Worm (Caenorhabditis elegans) whole organism, L3 larva: ENCODE results near the gene scd-2.

ENCODE experiments used
- R02D3.7 ChIP-seq: fragments of 150-350 bp; optimal IDR thresholded peaks from 2 replicates; lab custom pipeline; 2014; ENCODE audit warnings: missing biosample characterization, missing genetic modification characterization
- ZK546.5 ChIP-seq: sonication (generic microtip); optimal IDR thresholded peaks from 2 replicates; lab custom pipeline; 2017; ENCODE audit warnings: missing biosample characterization, missing genetic modification characterization
- aly-2 ChIP-seq: fragments of 150-350 bp; optimal IDR thresholded peaks from 2 replicates; lab custom pipeline; 2014; ENCODE audit warnings: missing biosample characterization, missing genetic modification characterization
- ama-1 ChIP-seq: fragments of 150-350 bp; optimal IDR thresholded peaks from 2 replicates; lab custom pipeline; 2018
- ceh-16 ChIP-seq: sonication (generic microtip); optimal IDR thresholded peaks from 2 replicates; lab custom pipeline; 2017; ENCODE audit warnings: missing biosample characterization, missing genetic modification characterization
- ceh-28 ChIP-seq: fragments of 150-350 bp; optimal IDR thresholded peaks from 2 replicates; lab custom pipeline; 2014; ENCODE audit warnings: missing biosample characterization, missing genetic modification reagents, missing genetic modification characterization
- ceh-82 ChIP-seq: fragments of 150-350 bp; optimal IDR thresholded peaks from 2 replicates; lab custom pipeline; 2014; ENCODE audit warnings: missing biosample characterization, missing genetic modification characterization
- ceh-9 ChIP-seq: sonication (generic microtip); optimal IDR thresholded peaks from 2 replicates; lab custom pipeline; 2018; ENCODE audit warnings: missing biosample characterization, missing genetic modification characterization
- daf-12 ChIP-seq: fragments of 150-350 bp; optimal IDR thresholded peaks from 2 replicates; lab custom pipeline; 2014; ENCODE audit warnings: missing biosample characterization, missing genetic modification reagents, missing genetic modification characterization
- egl-27 ChIP-seq: sonication (generic microtip); optimal IDR thresholded peaks from 4 replicates; lab custom pipeline; 2017; ENCODE audit warnings: missing biosample characterization, missing genetic modification reagents, missing genetic modification characterization
- egl-5 ChIP-seq: fragments of 150-350 bp; optimal IDR thresholded peaks from 2 replicates; lab custom pipeline; 2017; ENCODE audit warnings: missing biosample characterization, missing genetic modification reagents, missing genetic modification characterization, inconsistent platforms
- elt-2 ChIP-seq: sonication (generic microtip); optimal IDR thresholded peaks from 2 replicates; lab custom pipeline; 2016; ENCODE audit warnings: missing genetic modification reagents, mild to moderate bottlenecking, missing genetic modification characterization, missing compliant biosample characterization
- fkh-10 ChIP-seq: sonication (generic microtip); optimal IDR thresholded peaks from 2 replicates; lab custom pipeline; 2017; ENCODE audit warnings: missing biosample characterization, missing genetic modification reagents, missing genetic modification characterization
- fkh-2 ChIP-seq: fragments of 150-350 bp; optimal IDR thresholded peaks from 2 replicates; lab custom pipeline; 2014; ENCODE audit warnings: missing biosample characterization, missing genetic modification reagents, missing genetic modification characterization
- fos-1 ChIP-seq: fragments of 150-350 bp; optimal IDR thresholded peaks from 2 replicates; lab custom pipeline; 2014; ENCODE audit warnings: missing biosample characterization, missing genetic modification characterization
- hmg-11 ChIP-seq: sonication (generic microtip); optimal IDR thresholded peaks from 2 replicates; lab custom pipeline; 2016; ENCODE audit warnings: missing genetic modification characterization, missing compliant biosample characterization
- jun-1 ChIP-seq: fragments of 150-350 bp; optimal IDR thresholded peaks from 2 replicates; lab custom pipeline; 2014; ENCODE audit warnings: missing biosample characterization, missing genetic modification reagents, missing genetic modification characterization
- lin-15B ChIP-seq: fragments of 150-350 bp; optimal IDR thresholded peaks from 2 replicates; lab custom pipeline; 2014; ENCODE audit warnings: missing biosample characterization, missing genetic modification characterization
- mml-1 ChIP-seq: fragments of 150-350 bp; sonication (generic microtip); optimal IDR thresholded peaks from 3 replicates; lab custom pipeline; 2014; ENCODE audit warnings: missing biosample characterization, missing genetic modification characterization
- nhr-11 ChIP-seq: fragments of 150-350 bp; optimal IDR thresholded peaks from 2 replicates; lab custom pipeline; 2014; ENCODE audit warnings: missing biosample characterization, missing genetic modification characterization
- nhr-12 ChIP-seq: fragments of 150-350 bp; optimal IDR thresholded peaks from 2 replicates; lab custom pipeline; 2014; ENCODE audit warnings: missing biosample characterization, missing genetic modification characterization
- nhr-23 ChIP-seq: fragments of 150-350 bp; optimal IDR thresholded peaks from 2 replicates; lab custom pipeline; 2014; ENCODE audit warnings: missing biosample characterization, missing genetic modification reagents, missing genetic modification characterization
- nhr-237 ChIP-seq: fragments of 150-350 bp; optimal IDR thresholded peaks from 2 replicates; lab custom pipeline; 2014; ENCODE audit warnings: missing biosample characterization, missing genetic modification characterization
- nhr-25 ChIP-seq: sonication (generic microtip); optimal IDR thresholded peaks from 2 replicates; lab custom pipeline; 2017; ENCODE audit warnings: missing biosample characterization, missing genetic modification characterization
- nhr-28 ChIP-seq: fragments of 150-350 bp; optimal IDR thresholded peaks from 2 replicates; lab custom pipeline; 2014; ENCODE audit warnings: missing biosample characterization, missing genetic modification characterization
- nhr-43 ChIP-seq: sonication (generic microtip); optimal IDR thresholded peaks from 2 replicates; lab custom pipeline; 2016; ENCODE audit warnings: mild to moderate bottlenecking, missing genetic modification characterization, missing compliant biosample characterization; ENCODE audit not compliant: poor library complexity, severe bottlenecking
- nhr-76 ChIP-seq: fragments of 150-350 bp; sonication (generic microtip); optimal IDR thresholded peaks from 5 replicates; lab custom pipeline; 2014; ENCODE audit warnings: missing biosample characterization, missing genetic modification characterization
- pha-4 ChIP-seq: fragments of 150-350 bp; optimal IDR thresholded peaks from 2 replicates; lab custom pipeline; 2014; ENCODE audit warnings: missing biosample characterization, missing genetic modification reagents, missing genetic modification characterization
- pqm-1 ChIP-seq: fragments of 150-350 bp; optimal IDR thresholded peaks from 2 replicates; lab custom pipeline; 2017; ENCODE audit warnings: missing biosample characterization, missing genetic modification characterization, inconsistent platforms
- skn-1 ChIP-seq: fragments of 150-350 bp; optimal IDR thresholded peaks from 2 replicates; lab custom pipeline; 2014; ENCODE audit warnings: missing biosample characterization, missing genetic modification characterization
- snpc-4 ChIP-seq: fragments of 150-350 bp; optimal IDR thresholded peaks from 2 replicates; lab custom pipeline; 2014; ENCODE audit warnings: missing biosample characterization, missing genetic modification characterization
- tbx-2 ChIP-seq: sonication (generic microtip); optimal IDR thresholded peaks from 2 replicates; lab custom pipeline; 2016; ENCODE audit warnings: mild to moderate bottlenecking, missing genetic modification characterization, missing compliant biosample characterization
- unc-62 ChIP-seq: fragments of 150-350 bp; sonication (generic microtip); optimal IDR thresholded peaks from 4 replicates; lab custom pipeline; 2014; ENCODE audit warnings: missing biosample characterization, missing genetic modification reagents, missing genetic modification characterization
- zag-1 ChIP-seq: fragments of 150-350 bp; optimal IDR thresholded peaks from 2 replicates; lab custom pipeline; 2014; ENCODE audit warnings: missing biosample characterization, missing genetic modification characterization
- ztf-11 ChIP-seq: fragments of 150-350 bp; optimal IDR thresholded peaks from 2 replicates; lab custom pipeline; 2014; ENCODE audit warnings: missing biosample characterization, missing genetic modification characterization

scd-2 gene

DNA sequence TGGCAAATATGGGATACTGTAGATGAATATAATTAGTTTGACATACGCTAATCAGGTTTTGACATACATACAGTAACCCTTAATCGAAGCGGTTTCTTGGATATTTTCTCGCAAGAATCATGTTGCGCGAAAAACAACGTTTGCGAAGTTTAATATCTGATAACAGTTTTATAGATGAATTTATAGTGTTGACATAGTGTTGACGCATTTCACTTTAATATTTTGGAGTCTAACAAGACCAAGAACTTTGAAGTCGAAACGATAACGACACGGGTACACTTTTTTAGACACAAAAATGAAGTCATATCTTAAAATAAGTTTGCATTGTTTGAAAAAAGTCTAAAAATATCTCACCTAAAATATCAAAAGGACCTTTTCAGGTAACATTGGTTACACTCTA lies 16.7 kb upstream of the scd-2 start:
- TF ChIP-seq pqm-1 (tag; lab: Kevin White, UChicago) (peak; percentile 88), mml-1 (tag; lab: Kevin White, UChicago) (no peak), pha-4 (tag; lab: Kevin White, UChicago) (peak; percentile 38), nhr-28 (no peak), nhr-43 (tag; lab: Kevin White, UChicago) (no peak), ceh-16 (tag; lab: Kevin White, UChicago) (no peak), fos-1 (tag; lab: Kevin White, UChicago) (no peak), nhr-237 (tag; lab: Kevin White, UChicago) (no peak), fkh-10 (GFP tag; lab: Kevin White, UChicago) (no peak), hmg-11 (tag; lab: Kevin White, UChicago) (no peak), snpc-4 (tag; lab: Kevin White, UChicago) (no peak), elt-2 (tag; lab: Kevin White, UChicago) (peak; percentile 57)

DNA sequence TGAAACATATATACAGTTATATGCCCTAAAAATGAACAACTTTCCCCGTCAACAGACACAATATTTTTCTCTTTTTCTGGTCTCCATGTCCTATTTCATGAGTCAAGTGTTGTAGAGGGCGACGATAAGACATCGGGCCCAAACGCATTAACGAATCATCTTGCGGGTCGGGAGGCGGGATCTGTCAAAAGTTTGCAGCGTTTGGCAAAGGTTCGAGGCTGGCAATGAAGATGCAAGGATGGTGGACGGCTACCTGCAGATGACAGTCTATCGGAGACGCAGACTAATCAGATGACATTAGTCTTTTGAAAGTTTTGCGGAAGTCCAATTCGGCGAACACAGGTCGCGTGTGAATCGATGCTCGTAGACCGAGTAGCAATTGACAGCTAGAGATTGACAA lies 12.2 kb upstream of the scd-2 start:
- TF ChIP-seq nhr-25 (tag; lab: Kevin White, UChicago) (peak; percentile 52), tbx-2 (tag; lab: Kevin White, UChicago) (no peak), hmg-11 (tag; lab: Kevin White, UChicago) (no peak)
- TF ChIP-seq, all 47 proteins: peak for 1

DNA sequence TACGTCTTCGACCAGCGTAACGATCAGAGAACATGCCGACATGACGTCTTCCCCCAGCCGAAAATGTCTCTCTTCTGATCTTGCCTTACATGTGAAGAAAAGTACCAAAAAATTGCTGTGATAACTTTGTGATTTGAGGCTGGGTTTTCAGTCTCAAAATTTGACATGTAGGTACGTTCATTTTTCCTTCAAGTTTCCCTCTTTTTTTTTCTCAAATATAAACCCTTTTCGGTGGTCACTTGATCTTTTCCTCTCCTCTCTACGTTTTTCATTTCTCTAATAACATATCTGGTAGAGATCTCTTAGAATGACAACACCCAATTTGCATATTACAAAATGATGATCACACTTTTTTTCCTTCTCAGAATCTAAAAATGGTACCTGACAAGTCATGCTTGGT lies 11.1 kb upstream of the scd-2 start, which contains the start of gene nhr-37:
nhr-37 (plus strand) TSS at position 301 of the 400 bp plus-strand sequence.
- TF ChIP-seq nhr-43 (tag; lab: Kevin White, UChicago) (no peak), daf-12 (no peak), fos-1 (tag; lab: Kevin White, UChicago) (no peak), elt-2 (tag; lab: Kevin White, UChicago) (no peak)

DNA sequence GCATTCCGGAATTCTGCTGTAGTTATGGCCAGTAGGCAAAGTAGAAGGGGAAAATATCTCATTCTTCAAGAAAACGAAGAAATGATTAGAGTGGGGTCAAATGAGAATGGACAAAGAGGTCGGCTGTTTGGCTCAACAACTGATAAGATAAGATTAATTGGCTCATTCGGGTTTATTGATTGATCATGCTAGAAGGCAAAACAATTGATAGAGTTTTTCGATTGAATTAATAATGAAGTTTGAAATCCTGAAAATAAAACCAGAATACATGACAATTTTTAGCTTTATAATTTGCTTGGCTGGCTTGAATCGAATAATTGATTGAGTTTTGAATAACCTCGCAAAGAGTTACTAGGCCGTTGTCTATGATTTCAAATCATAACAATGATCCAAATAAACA lies 6.8 kb upstream of the scd-2 start, which contains the start of gene ppt-1:
ppt-1 (minus strand) TSS at position 101 of the 400 bp plus-strand sequence.
- TF ChIP-seq ZK546.5 (tag; lab: Kevin White, UChicago) (no peak), zag-1 (no peak), daf-12 (no peak), fos-1 (tag; lab: Kevin White, UChicago) (no peak), skn-1 (no peak), nhr-23 (tag; lab: Kevin White, UChicago) (no peak), pqm-1 (tag; lab: Kevin White, UChicago) (no peak), hmg-11 (tag; lab: Kevin White, UChicago) (no peak), unc-62 (GFP tag; lab: Kevin White, UChicago) (no peak), ceh-9 (tag; lab: Kevin White, UChicago) (no peak), fkh-2 (tag; lab: Kevin White, UChicago) (no peak), ama-1 (lab: Kevin White, UChicago) (no peak), pha-4 (tag; lab: Kevin White, UChicago) (no peak), egl-5 (tag; lab: Kevin White, UChicago) (no peak), ceh-28 (no peak), ztf-11 (tag; lab: Kevin White, UChicago) (no peak), nhr-25 (tag; lab: Kevin White, UChicago) (no peak), lin-15B (tag; lab: Kevin White, UChicago) (no peak), nhr-76 (tag; lab: Kevin White, UChicago) (no peak)

DNA sequence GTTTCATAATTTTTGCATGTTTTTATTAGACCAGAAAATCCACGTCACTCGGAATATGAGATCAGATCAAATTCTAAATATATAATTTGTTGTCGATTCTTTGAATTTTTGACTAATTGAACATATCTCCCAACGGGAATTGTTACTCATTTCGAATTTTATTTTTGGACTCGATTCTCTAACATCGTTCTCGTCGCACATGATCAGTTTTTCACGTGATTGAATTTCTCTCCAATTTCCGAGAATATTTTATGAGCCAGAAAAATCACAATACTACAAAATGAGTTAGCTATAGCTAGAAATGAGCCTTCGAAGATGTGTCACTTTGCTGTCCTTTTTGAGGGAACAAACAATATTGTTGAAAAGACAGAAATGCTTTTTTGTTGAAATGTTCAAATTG lies 2.3 kb upstream of the scd-2 start:
- no peak for TF ChIP-seq snpc-4 (tag; lab: Kevin White, UChicago)
- TF ChIP-seq R02D3.7 (tag; lab: Kevin White, UChicago) = no peak
- TF ChIP-seq fkh-10 (GFP tag; lab: Kevin White, UChicago) = peak; percentile 13
- no peak for TF ChIP-seq pha-4 (tag; lab: Kevin White, UChicago)
- TF ChIP-seq nhr-11 (tag; lab: Kevin White, UChicago) = peak; percentile 70
- TF ChIP-seq, all 47 proteins: peak for 2

DNA sequence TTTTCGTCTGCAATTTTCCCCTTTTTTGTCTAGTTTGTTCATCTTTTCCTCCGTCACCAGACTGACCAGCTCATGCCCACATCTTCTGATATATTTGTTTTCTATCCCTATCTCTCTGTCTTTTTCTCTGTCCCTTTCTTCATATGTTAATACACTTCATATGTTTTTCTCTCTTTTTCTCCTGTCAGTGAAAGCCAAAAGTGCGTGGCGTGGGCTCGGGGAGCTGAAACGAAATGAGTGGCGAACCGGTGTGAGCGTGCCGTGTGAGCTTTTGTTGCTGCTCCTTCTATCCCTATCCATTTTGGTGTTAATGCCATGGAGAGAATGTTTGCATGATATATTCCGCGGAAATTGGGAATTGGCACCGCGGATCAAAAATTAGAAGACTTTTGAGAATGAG lies 1.2 kb upstream of the scd-2 start:
- TF ChIP-seq fkh-2 (tag; lab: Kevin White, UChicago) (no peak), pqm-1 (tag; lab: Kevin White, UChicago) (no peak), egl-27 (tag; lab: Kevin White, UChicago) (no peak), ceh-9 (tag; lab: Kevin White, UChicago) (no peak), snpc-4 (tag; lab: Kevin White, UChicago) (no peak), ceh-82 (tag; lab: Kevin White, UChicago) (no peak), daf-12 (no peak), jun-1 (tag; lab: Kevin White, UChicago) (no peak), R02D3.7 (tag; lab: Kevin White, UChicago) (no peak), nhr-12 (tag; lab: Kevin White, UChicago) (no peak), aly-2 (no peak), nhr-237 (tag; lab: Kevin White, UChicago) (no peak), tbx-2 (tag; lab: Kevin White, UChicago) (no peak), zag-1 (no peak), ceh-28 (no peak)
